Worm (Caenorhabditis elegans): ENCODE results near the gene cht-3.

The cht-3 gene

DNA sequence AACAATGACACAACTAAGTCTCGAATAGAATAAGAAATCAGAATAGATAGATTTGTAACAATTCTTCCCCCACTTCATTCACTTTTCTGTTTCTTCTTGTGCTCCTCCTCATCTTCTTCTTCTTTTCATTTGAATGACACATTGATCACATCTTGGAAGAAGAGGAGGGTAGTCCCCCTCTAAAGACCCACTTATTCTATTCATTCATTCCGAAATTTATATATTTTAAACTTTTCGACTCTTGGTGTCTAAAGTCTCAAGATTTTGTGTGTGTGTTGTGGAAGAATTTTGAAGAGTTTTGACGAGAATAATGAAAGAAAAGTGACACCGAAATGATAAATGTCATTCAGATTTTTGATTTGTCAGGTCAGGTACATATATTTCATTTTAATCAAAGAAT, 12.4 kb upstream of the cht-3 start:
- no peak for TF ChIP-seq egl-27 (tag; optimal IDR thresholded peaks at IDR 0.05)
- no peak for TF ChIP-seq mdl-1 (tag; optimal IDR thresholded peaks at IDR 0.05)
- TF ChIP-seq skn-1 (tag; optimal IDR thresholded peaks at IDR 0.05), result no peak
- no peak for TF ChIP-seq snpc-4 (tag; optimal IDR thresholded peaks at IDR 0.05)
- no peak for TF ChIP-seq ZK546.5 (tag; optimal IDR thresholded peaks at IDR 0.05)
- no peak for TF ChIP-seq lin-11 (tag; optimal IDR thresholded peaks at IDR 0.05)
- TF ChIP-seq gmeb-1 (tag; optimal IDR thresholded peaks at IDR 0.05), result no peak

DNA sequence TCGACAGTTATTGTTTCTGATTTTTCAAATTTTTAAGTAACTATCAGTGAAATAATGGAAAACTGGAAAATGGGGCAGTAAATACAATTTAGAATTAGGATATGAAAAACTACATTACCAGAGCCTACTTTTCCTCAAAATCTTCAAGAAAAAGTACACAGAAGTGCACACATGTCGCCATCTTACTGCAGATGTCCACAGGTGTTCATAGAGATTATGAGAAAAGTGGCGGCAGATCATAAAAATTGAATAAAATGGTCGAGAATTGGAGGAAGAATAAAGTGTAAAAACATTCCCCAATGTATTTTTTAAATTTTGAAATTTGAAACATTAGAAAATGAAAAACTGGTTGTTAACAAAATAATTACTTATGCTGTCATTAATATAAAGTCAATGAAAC, 5.5 kb upstream of the cht-3 start:
- no peak for TF ChIP-seq nhr-237 (tag; optimal IDR thresholded peaks at IDR 0.05)
- no peak for TF ChIP-seq F13H6.1 (tag; optimal IDR thresholded peaks at IDR 0.05)
- no peak for TF ChIP-seq nhr-77 (tag; optimal IDR thresholded peaks at IDR 0.05)
- no peak for TF ChIP-seq snpc-4 (tag; optimal IDR thresholded peaks at IDR 0.05)
- no peak for TF ChIP-seq mdl-1 (tag; optimal IDR thresholded peaks at IDR 0.05)
- no peak for TF ChIP-seq sem-4 (tag; optimal IDR thresholded peaks at IDR 0.05)
- no peak for TF ChIP-seq aly-2 (tag; optimal IDR thresholded peaks at IDR 0.05)
- no peak for TF ChIP-seq nhr-6 (tag; optimal IDR thresholded peaks at IDR 0.05)
- no peak for TF ChIP-seq ztf-4 (tag; optimal IDR thresholded peaks at IDR 0.05)
- TF ChIP-seq unc-39 (tag; optimal IDR thresholded peaks at IDR 0.05), result no peak
- no peak for TF ChIP-seq mab-5 (tag; optimal IDR thresholded peaks at IDR 0.05)
- TF ChIP-seq lsy-2 (tag; optimal IDR thresholded peaks at IDR 0.05), result no peak
- TF ChIP-seq nhr-10 (tag; optimal IDR thresholded peaks at IDR 0.05), result no peak
- TF ChIP-seq elt-3 (tag; optimal IDR thresholded peaks at IDR 0.05), result no peak

DNA sequence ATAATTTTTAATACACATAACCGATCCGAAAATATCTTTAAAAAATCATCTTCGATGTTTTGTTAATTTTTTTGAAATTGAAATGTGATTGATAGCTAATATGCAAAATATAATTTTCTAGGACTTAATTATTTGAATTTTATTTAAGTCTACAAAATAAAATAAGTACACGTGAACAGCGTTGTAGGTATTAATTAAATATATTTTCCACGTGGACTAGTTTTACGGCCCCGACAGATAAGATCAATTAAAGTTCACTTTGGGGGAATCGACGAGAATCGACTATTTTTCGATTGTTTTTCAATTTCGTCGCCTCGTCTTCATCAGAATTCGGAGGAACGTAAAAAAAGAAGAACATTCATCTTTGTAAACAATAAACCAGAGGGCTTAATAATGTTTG, 4.2 kb upstream of the cht-3 start, which contains the start of gene C25A8.5:
Gene C25A8.5 (plus strand): TSS at position 301 of the 400 bp plus-strand sequence.
- no peak for TF ChIP-seq unc-62 (GFP tag; optimal IDR thresholded peaks at IDR 0.05)
- TF ChIP-seq unc-39 (tag; optimal IDR thresholded peaks at IDR 0.05), result no peak

DNA sequence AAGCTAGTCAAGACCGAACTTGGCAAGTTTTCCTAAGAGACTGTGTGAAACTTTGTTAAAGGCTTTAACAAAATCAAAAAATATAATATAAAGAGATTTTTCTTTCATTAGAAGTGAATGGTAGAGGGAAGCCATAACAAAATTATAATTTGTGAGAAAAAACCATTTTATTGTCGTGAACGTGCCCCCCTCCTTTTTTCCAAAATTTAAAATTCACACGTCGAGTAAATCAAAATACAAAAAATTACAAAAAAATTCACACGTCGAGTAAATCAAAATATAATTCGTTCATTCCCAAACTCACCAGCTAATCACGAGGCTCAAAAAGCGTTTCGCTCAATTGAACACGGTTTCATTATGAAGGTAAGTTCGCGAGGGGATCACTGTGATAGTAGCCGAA, 6.1 kb downstream of the cht-3 start, which contains the start of gene C25A8.2:
Gene C25A8.2 (plus strand): TSS at position 301 of the 400 bp plus-strand sequence.
- TF ChIP-seq sem-4 (tag; optimal IDR thresholded peaks at IDR 0.05) (no peak), sma-9 (GFP tag; optimal IDR thresholded peaks at IDR 0.05) (no peak), sma-9 (tag; optimal IDR thresholded peaks at IDR 0.05) (no peak), unc-62 (GFP tag; optimal IDR thresholded peaks at IDR 0.05) (no peak), lin-11 (tag; optimal IDR thresholded peaks at IDR 0.05) (no peak), C34F6.9 (tag; optimal IDR thresholded peaks at IDR 0.05) (no peak), mbf-1 (tag; optimal IDR thresholded peaks at IDR 0.05) (no peak), ama-1 (optimal IDR thresholded peaks at IDR 0.05) (no peak), mdl-1 (tag; optimal IDR thresholded peaks at IDR 0.05) (no peak), alr-1 (tag; optimal IDR thresholded peaks at IDR 0.05) (no peak), nhr-12 (tag; optimal IDR thresholded peaks at IDR 0.05) (no peak)

DNA sequence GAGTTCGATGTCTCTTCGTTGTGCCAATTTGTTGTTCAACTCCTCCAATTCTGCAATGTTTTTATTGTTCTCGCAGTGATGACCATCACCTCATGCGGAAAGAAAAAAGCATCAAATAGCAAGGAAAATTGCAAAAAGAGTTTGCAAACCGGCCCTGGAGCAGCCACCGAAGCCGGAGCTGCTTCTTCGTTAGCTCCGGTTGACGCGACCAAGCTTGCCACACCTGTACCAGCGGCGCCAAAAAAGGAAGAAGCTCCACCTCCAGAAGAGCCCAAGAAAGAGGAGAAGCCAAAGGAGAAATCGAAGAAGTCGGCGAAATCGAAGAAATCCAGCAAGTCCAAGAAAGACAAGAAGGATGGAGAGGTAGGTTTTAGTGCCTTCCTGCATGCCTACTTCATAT, 6.8 kb downstream of the cht-3 start:
- no peak for TF ChIP-seq ztf-4 (tag; optimal IDR thresholded peaks at IDR 0.05)
- no peak for TF ChIP-seq sma-9 (GFP tag; optimal IDR thresholded peaks at IDR 0.05)
- no peak for TF ChIP-seq sma-9 (tag; optimal IDR thresholded peaks at IDR 0.05)
- TF ChIP-seq peb-1 (tag; optimal IDR thresholded peaks at IDR 0.05), result no peak
- no peak for TF ChIP-seq nhr-21 (tag; optimal IDR thresholded peaks at IDR 0.05)
- no peak for TF ChIP-seq gmeb-1 (tag; optimal IDR thresholded peaks at IDR 0.05)
- no peak for TF ChIP-seq sma-3 (GFP tag; optimal IDR thresholded peaks at IDR 0.05)
- TF ChIP-seq blmp-1 (tag; optimal IDR thresholded peaks at IDR 0.05; ENCODE audit: insufficient read depth), result no peak
- no peak for TF ChIP-seq nhr-237 (tag; optimal IDR thresholded peaks at IDR 0.05)
- no peak for TF ChIP-seq ZK546.5 (tag; optimal IDR thresholded peaks at IDR 0.05)
- TF ChIP-seq nhr-129 (tag; optimal IDR thresholded peaks at IDR 0.05), result no peak
- no peak for TF ChIP-seq skn-1 (tag; optimal IDR thresholded peaks at IDR 0.05)
- TF ChIP-seq elt-3 (tag; optimal IDR thresholded peaks at IDR 0.05), result no peak
- TF ChIP-seq unc-62 (GFP tag; optimal IDR thresholded peaks at IDR 0.05), result no peak

DNA sequence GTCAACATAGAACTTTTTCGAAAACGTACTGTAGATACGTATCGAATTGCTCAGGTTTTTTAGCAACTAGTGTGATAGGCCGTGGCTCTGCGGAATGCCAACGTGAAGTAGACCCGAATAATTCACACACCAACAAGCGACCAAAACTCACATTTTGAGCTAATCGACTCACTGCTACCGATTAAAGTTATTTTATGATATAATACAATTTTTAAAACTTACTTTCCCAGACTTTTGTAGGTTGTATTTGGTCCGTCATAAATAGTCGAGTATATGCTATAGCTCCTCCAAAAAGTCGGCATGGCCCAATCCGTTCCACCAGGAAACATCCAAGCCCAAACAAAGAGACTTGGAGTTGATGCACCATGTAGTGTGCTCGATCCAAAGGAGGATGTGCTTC, 7.4 kb downstream of the cht-3 start, which contains the start of gene C25A8.1:
Gene C25A8.1 (plus strand): TSS at position 301 of the 400 bp plus-strand sequence.
- no peak for TF ChIP-seq ztf-4 (tag; optimal IDR thresholded peaks at IDR 0.05)
- TF ChIP-seq lin-39 (tag; optimal IDR thresholded peaks at IDR 0.05), result no peak
- no peak for TF ChIP-seq mbf-1 (tag; optimal IDR thresholded peaks at IDR 0.05)
- TF ChIP-seq ztf-11 (tag; optimal IDR thresholded peaks at IDR 0.05), result no peak
- no peak for TF ChIP-seq Y55F3AM.14 (GFP tag; optimal IDR thresholded peaks at IDR 0.05)
- no peak for TF ChIP-seq unc-39 (tag; optimal IDR thresholded peaks at IDR 0.05)
